Worm (Caenorhabditis elegans) whole organism, midembryonic: ENCODE data around the gene B0361.14.

Source experiments
- T22C8.4 ChIP-seq: fragments of 200-800 bp; sonication (Bioruptor generic); IDR thresholded peaks from 2 replicates; pipeline ENCODE4 v1.3.6; 2022; ENCODE audit warnings: missing genetic modification characterization, missing compliant biosample characterization
- cog-1 ChIP-seq: sonication (generic microtip); optimal IDR thresholded peaks from 2 replicates; lab custom pipeline; 2016; ENCODE audit warnings: missing genetic modification characterization, missing compliant biosample characterization
- flt-1 ChIP-seq: fragments of 200-800 bp; sonication (Bioruptor generic); IDR thresholded peaks from 2 replicates; pipeline ENCODE4 v1.3.6; 2022; ENCODE audit warnings: missing genetic modification characterization, missing compliant biosample characterization
- med-1 ChIP-seq: sonication (generic microtip); optimal IDR thresholded peaks from 2 replicates; lab custom pipeline; 2017; ENCODE audit warnings: missing genetic modification characterization, mild to moderate bottlenecking, missing compliant biosample characterization, antibody characterized with exemption, missing genetic modification reagents; ENCODE audit not compliant: insufficient read depth
- ztf-23 ChIP-seq: fragments of 200-800 bp; sonication (Bioruptor generic); IDR thresholded peaks from 2 replicates; pipeline ENCODE4 v1.3.6; 2022; ENCODE audit warnings: missing genetic modification reagents, missing genetic modification characterization, missing compliant biosample characterization
- ztf-29 ChIP-seq: fragments of 200-800 bp; sonication (Bioruptor generic); IDR thresholded peaks from 2 replicates; pipeline ENCODE4 v1.3.6; 2022; ENCODE audit warnings: missing genetic modification reagents, missing genetic modification characterization, missing compliant biosample characterization

ce11 chrIII:7331671-7332070 is 32.3 kb upstream of the B0361.14 start:
- no peak for TF ChIP-seq med-1 (GFP tag; lab: Kevin White, UChicago)
- no peak for TF ChIP-seq ztf-29 (GFP tag; lab: Robert Waterston, UW)
- TF ChIP-seq cog-1: no peak
- TF ChIP-seq T22C8.4: no peak
- no peak for TF ChIP-seq flt-1 (GFP tag; lab: Robert Waterston, UW)
- no peak for TF ChIP-seq ztf-23
